Worm (Caenorhabditis elegans) whole organism, young adult: ENCODE measurements around the gene nmt-1.

Source experiments
- F49E8.2 ChIP-seq: sonication (generic microtip); optimal IDR thresholded peaks from 3 replicates; lab custom pipeline; 2017; ENCODE audit warnings: missing genetic modification characterization, mild to moderate bottlenecking, missing compliant biosample characterization, antibody characterized with exemption, moderate library complexity; ENCODE audit not compliant: insufficient read depth
- ama-1 ChIP-seq, 3 experiments: fragments of 150-350 bp in 1 of 3; sonication (generic microtip) in 2 of 3; optimal IDR thresholded peaks; 2 replicates each; lab custom pipeline; 2014 to 2018; ENCODE audit warnings: missing biosample characterization in 2 of 3, missing genetic modification characterization in 2 of 3, missing genetic modification reagents in 2 of 3
- athp-1 ChIP-seq: sonication (generic microtip); optimal IDR thresholded peaks from 2 replicates; lab custom pipeline; 2017; ENCODE audit warnings: mild to moderate bottlenecking, missing genetic modification characterization, missing compliant biosample characterization
- dpl-1 ChIP-seq: fragments of 150-350 bp; optimal IDR thresholded peaks from 2 replicates; lab custom pipeline; 2014; ENCODE audit warnings: missing biosample characterization, missing genetic modification reagents, missing genetic modification characterization
- nhr-90 ChIP-seq: sonication (generic microtip); optimal IDR thresholded peaks from 2 replicates; lab custom pipeline; 2016; ENCODE audit warnings: missing genotype, mild to moderate bottlenecking, missing genetic modification characterization, missing compliant biosample characterization
- ztf-3 ChIP-seq: fragments of 200-800 bp; sonication (Bioruptor generic); optimal IDR thresholded peaks from 2 replicates; lab custom pipeline; 2018; ENCODE audit warnings: mild to moderate bottlenecking, missing genetic modification characterization, missing compliant biosample characterization

DNA sequence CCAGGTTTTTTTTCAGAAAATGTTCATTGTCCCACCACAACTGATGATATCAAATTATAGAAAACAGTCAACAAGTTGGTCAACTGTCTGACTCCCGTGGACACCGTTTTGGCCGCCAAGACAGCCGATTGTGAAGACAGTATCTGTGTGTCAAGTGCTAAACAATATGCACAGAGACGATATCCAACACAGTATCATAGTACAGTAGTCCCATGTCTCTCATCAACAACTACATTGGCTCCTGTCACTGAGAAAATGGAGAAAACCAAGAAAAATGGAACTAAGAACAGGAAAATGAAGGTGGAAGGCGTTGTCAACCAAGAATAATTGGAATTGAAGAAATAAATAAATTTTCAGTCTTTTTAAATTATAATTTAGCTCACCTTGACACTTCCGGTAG, 32.6 kb upstream of the nmt-1 start:
- TF ChIP-seq athp-1 (tag; lab: Kevin White, UChicago) = no peak
- no peak for TF ChIP-seq ama-1 (optimal IDR thresholded peaks at IDR 0.05; lab: Kevin White, UChicago)
- TF ChIP-seq ama-1 (GFP tag; optimal IDR thresholded peaks at IDR 0.05; lab: Kevin White, UChicago) = no peak
- TF ChIP-seq ztf-3 = no peak
- no peak for TF ChIP-seq F49E8.2 (tag; lab: Kevin White, UChicago)
- no peak for TF ChIP-seq nhr-90 (tag; lab: Kevin White, UChicago)
- no peak for TF ChIP-seq dpl-1 (GFP tag; lab: Kevin White, UChicago)
